Worm (Caenorhabditis elegans) whole organism, L3 larva: Measurements from ENCODE around the gene fsn-1.

Experiments used
- ZK546.5 ChIP-seq: sonication (generic microtip); optimal IDR thresholded peaks from 2 replicates; lab custom pipeline; 2017; ENCODE audit warnings: missing biosample characterization, missing genetic modification characterization
- aly-2 ChIP-seq: fragments of 150-350 bp; optimal IDR thresholded peaks from 2 replicates; lab custom pipeline; 2014; ENCODE audit warnings: missing biosample characterization, missing genetic modification characterization
- ceh-82 ChIP-seq: fragments of 150-350 bp; optimal IDR thresholded peaks from 2 replicates; lab custom pipeline; 2014; ENCODE audit warnings: missing biosample characterization, missing genetic modification characterization
- ceh-9 ChIP-seq: sonication (generic microtip); optimal IDR thresholded peaks from 2 replicates; lab custom pipeline; 2018; ENCODE audit warnings: missing biosample characterization, missing genetic modification characterization
- daf-12 ChIP-seq: fragments of 150-350 bp; optimal IDR thresholded peaks from 2 replicates; lab custom pipeline; 2014; ENCODE audit warnings: missing biosample characterization, missing genetic modification reagents, missing genetic modification characterization
- elt-1 ChIP-seq: fragments of 150-350 bp; optimal IDR thresholded peaks from 2 replicates; lab custom pipeline; 2014; ENCODE audit warnings: missing biosample characterization, missing genetic modification characterization
- elt-2 ChIP-seq: sonication (generic microtip); optimal IDR thresholded peaks from 2 replicates; lab custom pipeline; 2016; ENCODE audit warnings: missing genetic modification reagents, mild to moderate bottlenecking, missing genetic modification characterization, missing compliant biosample characterization
- elt-3 ChIP-seq, 3 experiments: fragments of 150-350 bp in 1 of 3; sonication (generic microtip) in 2 of 3; optimal IDR thresholded peaks; 2 replicates in 2 of 3; 4 replicates in 1 of 3; lab custom pipeline; 2014 to 2017; ENCODE audit warnings: missing biosample characterization in 3 of 3, missing genetic modification characterization in 3 of 3
- eor-1 ChIP-seq, 2 experiments: fragments of 150-350 bp; optimal IDR thresholded peaks; 2 replicates each; lab custom pipeline; 2014 to 2018; ENCODE audit warnings: missing biosample characterization in 2 of 2, missing genetic modification characterization in 2 of 2
- fkh-10 ChIP-seq: sonication (generic microtip); optimal IDR thresholded peaks from 2 replicates; lab custom pipeline; 2017; ENCODE audit warnings: missing biosample characterization, missing genetic modification reagents, missing genetic modification characterization
- fos-1 ChIP-seq: fragments of 150-350 bp; optimal IDR thresholded peaks from 2 replicates; lab custom pipeline; 2014; ENCODE audit warnings: missing biosample characterization, missing genetic modification characterization
- hmg-11 ChIP-seq: sonication (generic microtip); optimal IDR thresholded peaks from 2 replicates; lab custom pipeline; 2016; ENCODE audit warnings: missing genetic modification characterization, missing compliant biosample characterization
- lin-15B ChIP-seq: fragments of 150-350 bp; optimal IDR thresholded peaks from 2 replicates; lab custom pipeline; 2014; ENCODE audit warnings: missing biosample characterization, missing genetic modification characterization
- lsy-12 ChIP-seq: sonication (generic microtip); optimal IDR thresholded peaks from 2 replicates; lab custom pipeline; 2016; ENCODE audit warnings: mild to moderate bottlenecking, missing genetic modification characterization, missing compliant biosample characterization
- mdl-1 ChIP-seq: fragments of 150-350 bp; optimal IDR thresholded peaks from 2 replicates; lab custom pipeline; 2014; ENCODE audit warnings: missing biosample characterization, missing genetic modification characterization
- nfya-1 ChIP-seq: sonication (generic microtip); optimal IDR thresholded peaks from 2 replicates; lab custom pipeline; 2017; ENCODE audit warnings: missing genetic modification characterization, mild to moderate bottlenecking, missing compliant biosample characterization, antibody characterized with exemption, moderate library complexity; ENCODE audit not compliant: insufficient read depth
- nhr-11 ChIP-seq: fragments of 150-350 bp; optimal IDR thresholded peaks from 2 replicates; lab custom pipeline; 2014; ENCODE audit warnings: missing biosample characterization, missing genetic modification characterization
- nhr-12 ChIP-seq: fragments of 150-350 bp; optimal IDR thresholded peaks from 2 replicates; lab custom pipeline; 2014; ENCODE audit warnings: missing biosample characterization, missing genetic modification characterization
- nhr-237 ChIP-seq: fragments of 150-350 bp; optimal IDR thresholded peaks from 2 replicates; lab custom pipeline; 2014; ENCODE audit warnings: missing biosample characterization, missing genetic modification characterization
- nhr-25 ChIP-seq: sonication (generic microtip); optimal IDR thresholded peaks from 2 replicates; lab custom pipeline; 2017; ENCODE audit warnings: missing biosample characterization, missing genetic modification characterization
- nhr-43 ChIP-seq: sonication (generic microtip); optimal IDR thresholded peaks from 2 replicates; lab custom pipeline; 2016; ENCODE audit warnings: mild to moderate bottlenecking, missing genetic modification characterization, missing compliant biosample characterization; ENCODE audit not compliant: poor library complexity, severe bottlenecking
- nhr-67 ChIP-seq: fragments of 150-350 bp; optimal IDR thresholded peaks from 2 replicates; lab custom pipeline; 2014; ENCODE audit warnings: missing biosample characterization, missing genetic modification characterization
- nhr-76 ChIP-seq: fragments of 150-350 bp; sonication (generic microtip); optimal IDR thresholded peaks from 5 replicates; lab custom pipeline; 2014; ENCODE audit warnings: missing biosample characterization, missing genetic modification characterization
- pha-4 ChIP-seq: fragments of 150-350 bp; optimal IDR thresholded peaks from 2 replicates; lab custom pipeline; 2014; ENCODE audit warnings: missing biosample characterization, missing genetic modification reagents, missing genetic modification characterization
- pqm-1 ChIP-seq: fragments of 150-350 bp; optimal IDR thresholded peaks from 2 replicates; lab custom pipeline; 2017; ENCODE audit warnings: missing biosample characterization, missing genetic modification characterization, inconsistent platforms
- sea-2 ChIP-seq: fragments of 150-350 bp; sonication (generic microtip); optimal IDR thresholded peaks from 4 replicates; lab custom pipeline; 2014; ENCODE audit warnings: missing biosample characterization, missing genetic modification reagents, missing genetic modification characterization
- skn-1 ChIP-seq: fragments of 150-350 bp; optimal IDR thresholded peaks from 2 replicates; lab custom pipeline; 2014; ENCODE audit warnings: missing biosample characterization, missing genetic modification characterization
- snpc-4 ChIP-seq: fragments of 150-350 bp; optimal IDR thresholded peaks from 2 replicates; lab custom pipeline; 2014; ENCODE audit warnings: missing biosample characterization, missing genetic modification characterization
- tbx-2 ChIP-seq: sonication (generic microtip); optimal IDR thresholded peaks from 2 replicates; lab custom pipeline; 2016; ENCODE audit warnings: mild to moderate bottlenecking, missing genetic modification characterization, missing compliant biosample characterization
- unc-62 ChIP-seq: fragments of 150-350 bp; sonication (generic microtip); optimal IDR thresholded peaks from 4 replicates; lab custom pipeline; 2014; ENCODE audit warnings: missing biosample characterization, missing genetic modification reagents, missing genetic modification characterization
- ztf-11 ChIP-seq: fragments of 150-350 bp; optimal IDR thresholded peaks from 2 replicates; lab custom pipeline; 2014; ENCODE audit warnings: missing biosample characterization, missing genetic modification characterization

The fsn-1 gene

ce11 chrIII:4930154-4930679 lies 6.9 kb upstream of the fsn-1 start, which contains the start of gene set-2 (continued):
- TF ChIP-seq fos-1 (tag; lab: Kevin White, UChicago): no peak
- peak; percentile 72 for TF ChIP-seq nfya-1 (tag; lab: Kevin White, UChicago)
- no peak for TF ChIP-seq aly-2 (tag; lab: Kevin White, UChicago)
- no peak for TF ChIP-seq skn-1 (tag; lab: Kevin White, UChicago)
- TF ChIP-seq lsy-12 (tag; lab: Kevin White, UChicago): peak; percentile 32
- peak; percentile 85 for TF ChIP-seq lin-15B (tag; lab: Kevin White, UChicago)
- TF ChIP-seq nhr-25 (tag; lab: Kevin White, UChicago): peak; percentile 60
- TF ChIP-seq ZK546.5 (tag; lab: Kevin White, UChicago): no peak
- TF ChIP-seq tbx-2 (tag; lab: Kevin White, UChicago): no peak
- TF ChIP-seq daf-12 (tag; lab: Kevin White, UChicago): no peak
- no peak for TF ChIP-seq eor-1 (tag; optimal IDR thresholded peaks at IDR 0.05; lab: Kevin White, UChicago)
- TF ChIP-seq elt-3 (tag; optimal IDR thresholded peaks at IDR 0.05; lab: Kevin White, UChicago): no peak
- TF ChIP-seq elt-1 (tag; lab: Kevin White, UChicago): no peak

- TF ChIP-seq daf-12 (tag; lab: Kevin White, UChicago): no peak
- TF ChIP-seq, all 47 proteins: peak for 0
These were observed 4.9 kb upstream of the fsn-1 start, which contains the start of the genes C26E6.12 and eri-9 for ce11 chrIII:4932203-4932699. TSS of gene C26E6.12 (minus strand) at chrIII:4932253. TSS of gene eri-9 (plus strand) at chrIII:4932450.

- TF ChIP-seq daf-12 (tag; lab: Kevin White, UChicago): no peak
- no peak for TF ChIP-seq unc-62
- peak; percentile 55 for TF ChIP-seq lin-15B (tag; lab: Kevin White, UChicago)
- TF ChIP-seq nhr-11 (tag; lab: Kevin White, UChicago): no peak
- TF ChIP-seq ceh-9 (tag; lab: Kevin White, UChicago): no peak
- peak; percentile 3 for TF ChIP-seq hmg-11 (tag; lab: Kevin White, UChicago)
- TF ChIP-seq pha-4 (tag; lab: Kevin White, UChicago): peak; percentile 13
- TF ChIP-seq tbx-2 (tag; lab: Kevin White, UChicago): no peak
These were observed 2.1 kb upstream of the fsn-1 start, which contains the start of gene mrps-18C for ce11 chrIII:4934896-4935628. TSS of gene mrps-18C (plus strand) at chrIII:4935578.

DNA sequence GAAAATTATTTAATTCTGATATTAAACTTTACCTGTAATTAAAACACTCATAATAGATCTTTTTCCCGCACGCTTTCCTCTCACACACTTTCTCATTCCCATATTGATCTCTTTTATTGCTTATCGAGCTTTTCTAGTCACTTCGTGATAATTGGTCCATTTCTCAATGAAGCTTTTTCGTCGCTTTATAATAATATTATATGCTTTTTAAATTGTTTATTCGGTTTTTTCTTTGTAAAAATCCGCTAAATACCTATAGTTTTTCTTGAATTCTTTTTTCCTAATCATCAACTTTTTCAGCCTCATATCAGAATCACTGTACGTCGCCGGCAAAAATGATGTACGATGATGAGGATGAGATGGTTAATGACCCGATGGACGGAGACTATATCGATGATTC lies 2.1 kb downstream of the fsn-1 start, which contains the start of gene rpb-2:
rpb-2 (plus strand) TSS at position 301 of the 400 bp plus-strand sequence.
- TF ChIP-seq pqm-1 (tag; lab: Kevin White, UChicago) (no peak), daf-12 (tag; lab: Kevin White, UChicago) (no peak), ztf-11 (tag; lab: Kevin White, UChicago) (no peak), elt-2 (tag; lab: Kevin White, UChicago) (no peak), snpc-4 (tag; lab: Kevin White, UChicago) (no peak), pha-4 (tag; lab: Kevin White, UChicago) (no peak), nhr-12 (tag; lab: Kevin White, UChicago) (no peak), fkh-10 (GFP tag; lab: Kevin White, UChicago) (no peak)

ce11 chrIII:4944213-4944612 lies 7.1 kb downstream of the fsn-1 start, which contains the start of gene ntl-9:
TSS of gene ntl-9 (plus strand) at chrIII:4944513.
- TF ChIP-seq lin-15B (tag; lab: Kevin White, UChicago) (no peak), tbx-2 (tag; lab: Kevin White, UChicago) (no peak), nhr-67 (tag; lab: Kevin White, UChicago) (no peak), nhr-237 (tag; lab: Kevin White, UChicago) (no peak), eor-1 (tag; optimal IDR thresholded peaks at IDR 0.05; lab: Kevin White, UChicago) (no peak), sea-2 (GFP tag; lab: Kevin White, UChicago) (no peak), hmg-11 (tag; lab: Kevin White, UChicago) (no peak), nhr-43 (tag; lab: Kevin White, UChicago) (no peak), ceh-82 (no peak), nhr-76 (tag; lab: Kevin White, UChicago) (no peak), snpc-4 (tag; lab: Kevin White, UChicago) (no peak), mdl-1 (tag; lab: Kevin White, UChicago) (no peak)
